Fruit fly (Drosophila melanogaster) whole organism, embryonic: ENCODE results near the gene TwdlF.

Experiments
- Aef1 ChIP-seq: fragments of 200-800 bp; sonication (Bioruptor generic); IDR thresholded peaks from 3 replicates; pipeline ENCODE4 v1.3.6; 2022; ENCODE audit warnings: missing biosample characterization, missing genetic modification characterization
- CG10543 ChIP-seq: fragments of 200-800 bp; sonication (Bioruptor generic); optimal IDR thresholded peaks from 3 replicates; lab custom pipeline; 2017; ENCODE audit warnings: missing biosample characterization, mild to moderate bottlenecking, missing genetic modification characterization, moderate library complexity
- CG11695 ChIP-seq: fragments of 200-800 bp; sonication (Bioruptor generic); IDR thresholded peaks from 3 replicates; pipeline ENCODE4 v1.3.6; 2022; ENCODE audit warnings: missing biosample characterization, missing genetic modification characterization
- CG12299 ChIP-seq: fragments of 200-800 bp; sonication (Bioruptor generic); optimal IDR thresholded peaks from 2 replicates; lab custom pipeline; 2018; ENCODE audit warnings: missing biosample characterization, mild to moderate bottlenecking, missing genetic modification characterization
- CG12391 ChIP-seq: fragments of 200-800 bp; sonication (Bioruptor generic); optimal IDR thresholded peaks from 3 replicates; lab custom pipeline; 2018; ENCODE audit warnings: missing biosample characterization, mild to moderate bottlenecking, missing genetic modification characterization, moderate library complexity
- CG13894 ChIP-seq: fragments of 200-800 bp; sonication (Bioruptor generic); optimal IDR thresholded peaks from 3 replicates; lab custom pipeline; 2018; ENCODE audit warnings: missing biosample characterization, mild to moderate bottlenecking, missing genetic modification characterization, moderate library complexity
- CG14860 ChIP-seq: fragments of 200-800 bp; sonication (Bioruptor generic); IDR thresholded peaks from 3 replicates; pipeline ENCODE4 v1.3.6; 2022; ENCODE audit warnings: missing biosample characterization, missing genetic modification characterization; ENCODE audit not compliant: partially characterized antibody
- CG15514 ChIP-seq: fragments of 200-800 bp; sonication (Bioruptor generic); optimal IDR thresholded peaks from 3 replicates; lab custom pipeline; 2017; ENCODE audit warnings: missing biosample characterization, missing genetic modification characterization, mild to moderate bottlenecking, moderate library complexity, missing genetic modification reagents
- CG16813 ChIP-seq: fragments of 200-800 bp; sonication (Bioruptor generic); IDR thresholded peaks from 3 replicates; pipeline ENCODE4 v1.3.6; 2022; ENCODE audit warnings: missing biosample characterization, missing genetic modification characterization; ENCODE audit not compliant: partially characterized antibody
- CG17912 ChIP-seq: fragments of 200-800 bp; sonication (Bioruptor generic); optimal IDR thresholded peaks from 2 replicates; lab custom pipeline; 2018; ENCODE audit warnings: missing biosample characterization, mild to moderate bottlenecking, missing genetic modification characterization
- CG18599 ChIP-seq: fragments of 200-800 bp; sonication (Bioruptor generic); optimal IDR thresholded peaks from 3 replicates; lab custom pipeline; 2017; ENCODE audit warnings: missing biosample characterization, missing genetic modification characterization, mild to moderate bottlenecking, moderate library complexity, missing genetic modification reagents
- CG2116 ChIP-seq: fragments of 200-800 bp; sonication (Bioruptor generic); optimal IDR thresholded peaks from 3 replicates; lab custom pipeline; 2018; ENCODE audit warnings: missing biosample characterization, mild to moderate bottlenecking, missing genetic modification characterization
- CG2129 ChIP-seq: fragments of 200-800 bp; sonication (Bioruptor generic); IDR thresholded peaks from 2 replicates; pipeline ENCODE4 v1.3.6; 2022; ENCODE audit warnings: missing biosample characterization, missing genetic modification characterization; ENCODE audit not compliant: partially characterized antibody
- CG3065 ChIP-seq: fragments of 200-800 bp; sonication (Bioruptor generic); optimal IDR thresholded peaks from 2 replicates; lab custom pipeline; 2016; ENCODE audit warnings: missing biosample characterization, missing genetic modification characterization
- CG3995 ChIP-seq: fragments of 200-800 bp; sonication (Bioruptor generic); optimal IDR thresholded peaks from 3 replicates; lab custom pipeline; 2016; ENCODE audit warnings: missing biosample characterization, missing genetic modification characterization
- CG6765 ChIP-seq: fragments of 200-800 bp; sonication (Bioruptor generic); optimal IDR thresholded peaks from 3 replicates; lab custom pipeline; 2017; ENCODE audit warnings: missing biosample characterization, mild to moderate bottlenecking, missing genetic modification characterization
- CG8359 ChIP-seq: fragments of 200-800 bp; sonication (Bioruptor generic); optimal IDR thresholded peaks from 2 replicates; lab custom pipeline; 2017; ENCODE audit warnings: missing biosample characterization, mild to moderate bottlenecking, missing genetic modification characterization, borderline replicate concordance
- D19A ChIP-seq: fragments of 200-800 bp; optimal IDR thresholded peaks from 3 replicates; lab custom pipeline; 2019; ENCODE audit warnings: missing biosample characterization, mild to moderate bottlenecking, missing genetic modification characterization, moderate library complexity
- Deaf1 ChIP-seq: fragments of 200-800 bp; optimal IDR thresholded peaks from 3 replicates; lab custom pipeline; 2019; ENCODE audit warnings: missing biosample characterization, mild to moderate bottlenecking, missing genetic modification characterization, moderate library complexity
- Dll ChIP-seq: fragments of 200-800 bp; sonication (Bioruptor generic); IDR thresholded peaks from 4 replicates; pipeline ENCODE4 v1.3.6; 2022; ENCODE audit warnings: missing biosample characterization, missing genetic modification characterization; ENCODE audit not compliant: partially characterized antibody
- Elba2 ChIP-seq: fragments of 200-800 bp; sonication (Bioruptor generic); optimal IDR thresholded peaks from 3 replicates; lab custom pipeline; 2016; ENCODE audit warnings: missing biosample characterization, missing genetic modification characterization
- GATAe ChIP-seq: fragments of 200-800 bp; sonication (Bioruptor generic); conservative IDR thresholded peaks from 2 replicates; pipeline ENCODE4 v1.3.6; 2022; ENCODE audit warnings: missing biosample characterization, missing genetic modification characterization
- HLH4C ChIP-seq: fragments of 200-800 bp; sonication (Bioruptor generic); IDR thresholded peaks from 3 replicates; pipeline ENCODE4 v1.3.6; 2022; ENCODE audit warnings: missing biosample characterization, missing genetic modification characterization; ENCODE audit not compliant: partially characterized antibody
- HLH54F ChIP-seq: fragments of 200-800 bp; sonication (Bioruptor generic); optimal IDR thresholded peaks from 3 replicates; lab custom pipeline; 2016; ENCODE audit warnings: missing biosample characterization, missing genetic modification characterization
- HmgD ChIP-seq: fragments of 200-800 bp; sonication (Bioruptor generic); optimal IDR thresholded peaks from 3 replicates; lab custom pipeline; 2016; ENCODE audit warnings: missing biosample characterization, missing genetic modification characterization
- Med ChIP-seq: fragments of 200-800 bp; sonication (Bioruptor generic); peaks from one replicate; lab custom pipeline; 2016; ENCODE audit warnings: missing biosample characterization, missing genetic modification characterization, mild to moderate bottlenecking, inconsistent platforms, moderate library complexity
- Pdp1 ChIP-seq, 2 experiments: fragments of 200-800 bp; sonication (Bioruptor generic); optimal IDR thresholded peaks; 3 replicates each; lab custom pipeline; 2016; ENCODE audit warnings: missing biosample characterization in 2 of 2, missing genetic modification characterization in 2 of 2, mild to moderate bottlenecking in 1 of 2, moderate library complexity in 1 of 2
- Ptx1 ChIP-seq: fragments of 200-800 bp; sonication (Bioruptor generic); IDR thresholded peaks from 2 replicates; pipeline ENCODE4 v1.3.6; 2022; ENCODE audit warnings: missing biosample characterization, missing genetic modification characterization
- Sox102F ChIP-seq: fragments of 200-800 bp; sonication (Bioruptor generic); optimal IDR thresholded peaks from 2 replicates; lab custom pipeline; 2018; ENCODE audit warnings: missing biosample characterization, mild to moderate bottlenecking, missing genetic modification characterization, moderate library complexity
- Vsx1 ChIP-seq: fragments of 200-800 bp; sonication (Bioruptor generic); optimal IDR thresholded peaks from 2 replicates; lab custom pipeline; 2017; ENCODE audit warnings: missing biosample characterization, mild to moderate bottlenecking, missing genetic modification characterization, missing genetic modification reagents
- br ChIP-seq: fragments of >200 bp; optimal IDR thresholded peaks from 2 replicates; lab custom pipeline; 2017
- cas ChIP-seq: fragments of 200-800 bp; sonication (Bioruptor generic); IDR thresholded peaks from 2 replicates; pipeline ENCODE4 v1.3.6; 2022; ENCODE audit warnings: missing biosample characterization, missing genetic modification characterization
- ewg ChIP-seq: fragments of 200-800 bp; sonication (Bioruptor generic); optimal IDR thresholded peaks from 3 replicates; lab custom pipeline; 2017; ENCODE audit warnings: mild to moderate bottlenecking, missing biosample characterization, missing genetic modification reagents, missing genetic modification characterization
- gem ChIP-seq: fragments of 200-800 bp; sonication (Bioruptor generic); optimal IDR thresholded peaks from 2 replicates; lab custom pipeline; 2019; ENCODE audit warnings: missing biosample characterization, mild to moderate bottlenecking, missing genetic modification characterization, moderate library complexity
- grn ChIP-seq: fragments of 200-800 bp; sonication (Bioruptor generic); optimal IDR thresholded peaks from 3 replicates; lab custom pipeline; 2017; ENCODE audit warnings: missing biosample characterization, missing genetic modification characterization
- ham ChIP-seq: fragments of 200-800 bp; sonication (Bioruptor generic); IDR thresholded peaks from 2 replicates; pipeline ENCODE4 v1.3.6; 2022; ENCODE audit warnings: missing biosample characterization, missing genetic modification characterization
- luna ChIP-seq: fragments of 200-800 bp; sonication (Bioruptor generic); optimal IDR thresholded peaks from 2 replicates; lab custom pipeline; 2016; ENCODE audit warnings: missing biosample characterization, missing genetic modification characterization
- odd ChIP-seq: fragments of 200-800 bp; sonication (Bioruptor generic); optimal IDR thresholded peaks from 2 replicates; lab custom pipeline; 2017; ENCODE audit warnings: missing biosample characterization, mild to moderate bottlenecking, missing genetic modification characterization
- p53 ChIP-seq: fragments of 200-800 bp; sonication (Bioruptor generic); optimal IDR thresholded peaks from 2 replicates; lab custom pipeline; 2016; ENCODE audit warnings: missing biosample characterization, missing genetic modification characterization
- run ChIP-seq: fragments of 200-800 bp; sonication (Bioruptor generic); optimal IDR thresholded peaks from 3 replicates; lab custom pipeline; 2018; ENCODE audit warnings: missing biosample characterization, mild to moderate bottlenecking, missing genetic modification characterization
- slou ChIP-seq: fragments of 200-800 bp; sonication (Bioruptor generic); optimal IDR thresholded peaks from 3 replicates; lab custom pipeline; 2016; ENCODE audit warnings: missing biosample characterization, missing genetic modification characterization
- stwl ChIP-seq: fragments of 200-800 bp; sonication (Bioruptor generic); optimal IDR thresholded peaks from 3 replicates; lab custom pipeline; 2018; ENCODE audit warnings: missing biosample characterization, mild to moderate bottlenecking, missing genetic modification characterization, moderate library complexity
- toy ChIP-seq: fragments of 200-800 bp; sonication (Bioruptor generic); IDR thresholded peaks from 2 replicates; pipeline ENCODE4 v1.3.6; 2022; ENCODE audit warnings: missing biosample characterization, missing genetic modification characterization
- unpg ChIP-seq: fragments of 200-800 bp; sonication (Bioruptor generic); optimal IDR thresholded peaks from 3 replicates; lab custom pipeline; 2018; ENCODE audit warnings: missing biosample characterization, mild to moderate bottlenecking, missing genetic modification characterization, moderate library complexity
- vnd ChIP-seq: fragments of 200-800 bp; sonication (Bioruptor generic); IDR thresholded peaks from 3 replicates; pipeline ENCODE4 v1.3.6; 2022; ENCODE audit warnings: missing biosample characterization, missing genetic modification characterization; ENCODE audit not compliant: partially characterized antibody
- z ChIP-seq: fragments of 200-800 bp; sonication (Bioruptor generic); IDR thresholded peaks from 3 replicates; pipeline ENCODE4 v1.3.6; 2022; ENCODE audit warnings: missing biosample characterization, missing genetic modification characterization

The TwdlF gene

dm6 chr3R:4254408-4254807 is 7.6 kb downstream of the TwdlF start, which contains the start of gene TwdlV:
Gene TwdlV (plus strand): TSS chr3R:4254708.
- TF ChIP-seq Dll (GFP tag; lab: Robert Waterston, UW) = no peak
- TF ChIP-seq p53 (GFP tag; lab: Kevin White, UChicago) = no peak
- no peak for TF ChIP-seq toy (GFP tag; lab: Robert Waterston, UW)
- no peak for TF ChIP-seq Med (GFP tag; lab: Kevin White, UChicago)
- no peak for TF ChIP-seq gem
- TF ChIP-seq Pdp1 (GFP tag; optimal IDR thresholded peaks at IDR 0.05; lab: Kevin White, UChicago) = no peak
- no peak for TF ChIP-seq CG11695 (GFP tag; lab: Robert Waterston, UW)
- no peak for TF ChIP-seq CG3995
- no peak for TF ChIP-seq CG13894 (tag; lab: Kevin White, UChicago)
- no peak for TF ChIP-seq CG15514 (GFP tag; lab: Kevin White, UChicago)
- no peak for TF ChIP-seq Sox102F (GFP tag; lab: Kevin White, UChicago)
- no peak for TF ChIP-seq grn (GFP tag; lab: Kevin White, UChicago)
- TF ChIP-seq Ptx1 (GFP tag; lab: Robert Waterston, UW) = no peak
- TF ChIP-seq ham (GFP tag; lab: Robert Waterston, UW) = no peak
- no peak for TF ChIP-seq z
- no peak for TF ChIP-seq stwl
- TF ChIP-seq D19A (tag; lab: Kevin White, UChicago) = no peak
- no peak for TF ChIP-seq Elba2 (GFP tag; lab: Kevin White, UChicago)

- no peak for TF ChIP-seq slou
- no peak for TF ChIP-seq CG3065 (GFP tag; lab: Kevin White, UChicago)
- no peak for TF ChIP-seq CG6765 (GFP tag; lab: Kevin White, UChicago)
- no peak for TF ChIP-seq CG2116
- TF ChIP-seq HLH54F (GFP tag; lab: Kevin White, UChicago) = no peak
- TF ChIP-seq CG18599 (GFP tag; lab: Kevin White, UChicago) = no peak
These were observed 9.9 kb downstream of the TwdlF start, which contains the start of gene Or82a for dm6 chr3R:4256672-4257071. Gene Or82a (plus strand): TSS chr3R:4256972.

dm6 chr3R:4266470-4266869 is 19.6 kb downstream of the TwdlF start, which contains the start of gene CG1092:
Gene CG1092 (plus strand): TSS chr3R:4266770.
- TF ChIP-seq HmgD (GFP tag; lab: Kevin White, UChicago) (no peak), CG2129 (no peak), CG12299 (tag; lab: Kevin White, UChicago) (no peak), CG12391 (tag; lab: Kevin White, UChicago) (no peak), Dll (GFP tag; lab: Robert Waterston, UW) (no peak), odd (no peak), unpg (GFP tag; lab: Kevin White, UChicago) (no peak), GATAe (no peak), luna (GFP tag; lab: Kevin White, UChicago) (no peak), CG10543 (GFP tag; lab: Kevin White, UChicago) (no peak), Aef1 (no peak), HLH54F (GFP tag; lab: Kevin White, UChicago) (no peak), ewg (GFP tag; lab: Kevin White, UChicago) (no peak)

- TF ChIP-seq CG14860 (GFP tag; lab: Robert Waterston, UW) (peak; percentile 60; the same call in 2 of the 3 replicates), Vsx1 (no peak), Deaf1 (tag; lab: Kevin White, UChicago) (no peak), CG8359 (GFP tag; lab: Kevin White, UChicago) (no peak), CG16813 (peak; percentile 66), Med (GFP tag; lab: Kevin White, UChicago) (peak; percentile 18), HLH4C (peak; percentile 70; the same call in 2 of the 3 replicates), vnd (peak; percentile 25; the same call in 1 of the 3 replicates), run (tag; lab: Kevin White, UChicago) (no peak), D19A (tag; lab: Kevin White, UChicago) (no peak), CG17912 (GFP tag; lab: Kevin White, UChicago) (no peak), br (lab: Kevin White, UChicago) (no peak), cas (GFP tag; lab: Robert Waterston, UW) (no peak)
These were observed 21.5 kb downstream of the TwdlF start for dm6 chr3R:4268339-4268738.
